Worm (Caenorhabditis elegans) whole organism, L3 larva: ENCODE data around the gene nra-4.

ENCODE experiments used
- aly-2 ChIP-seq: fragments of 150-350 bp; optimal IDR thresholded peaks from 2 replicates; lab custom pipeline; 2014; ENCODE audit warnings: missing biosample characterization, missing genetic modification characterization
- ceh-16 ChIP-seq: sonication (generic microtip); optimal IDR thresholded peaks from 2 replicates; lab custom pipeline; 2017; ENCODE audit warnings: missing biosample characterization, missing genetic modification characterization
- ceh-28 ChIP-seq: fragments of 150-350 bp; optimal IDR thresholded peaks from 2 replicates; lab custom pipeline; 2014; ENCODE audit warnings: missing biosample characterization, missing genetic modification reagents, missing genetic modification characterization
- ceh-9 ChIP-seq: sonication (generic microtip); optimal IDR thresholded peaks from 2 replicates; lab custom pipeline; 2018; ENCODE audit warnings: missing biosample characterization, missing genetic modification characterization
- elt-2 ChIP-seq: sonication (generic microtip); optimal IDR thresholded peaks from 2 replicates; lab custom pipeline; 2016; ENCODE audit warnings: missing genetic modification reagents, mild to moderate bottlenecking, missing genetic modification characterization, missing compliant biosample characterization
- fos-1 ChIP-seq: fragments of 150-350 bp; optimal IDR thresholded peaks from 2 replicates; lab custom pipeline; 2014; ENCODE audit warnings: missing biosample characterization, missing genetic modification characterization
- mdl-1 ChIP-seq: fragments of 150-350 bp; optimal IDR thresholded peaks from 2 replicates; lab custom pipeline; 2014; ENCODE audit warnings: missing biosample characterization, missing genetic modification characterization
- nfya-1 ChIP-seq: sonication (generic microtip); optimal IDR thresholded peaks from 2 replicates; lab custom pipeline; 2017; ENCODE audit warnings: missing genetic modification characterization, mild to moderate bottlenecking, missing compliant biosample characterization, antibody characterized with exemption, moderate library complexity; ENCODE audit not compliant: insufficient read depth
- nhr-11 ChIP-seq: fragments of 150-350 bp; optimal IDR thresholded peaks from 2 replicates; lab custom pipeline; 2014; ENCODE audit warnings: missing biosample characterization, missing genetic modification characterization
- nhr-12 ChIP-seq: fragments of 150-350 bp; optimal IDR thresholded peaks from 2 replicates; lab custom pipeline; 2014; ENCODE audit warnings: missing biosample characterization, missing genetic modification characterization
- nhr-77 ChIP-seq: fragments of 150-350 bp; optimal IDR thresholded peaks from 2 replicates; lab custom pipeline; 2014; ENCODE audit warnings: missing biosample characterization, missing genetic modification characterization
- pqm-1 ChIP-seq: fragments of 150-350 bp; optimal IDR thresholded peaks from 2 replicates; lab custom pipeline; 2017; ENCODE audit warnings: missing biosample characterization, missing genetic modification characterization, inconsistent platforms
- sea-2 ChIP-seq: fragments of 150-350 bp; sonication (generic microtip); optimal IDR thresholded peaks from 4 replicates; lab custom pipeline; 2014; ENCODE audit warnings: missing biosample characterization, missing genetic modification reagents, missing genetic modification characterization
- unc-62 ChIP-seq: fragments of 150-350 bp; sonication (generic microtip); optimal IDR thresholded peaks from 4 replicates; lab custom pipeline; 2014; ENCODE audit warnings: missing biosample characterization, missing genetic modification reagents, missing genetic modification characterization

- TF ChIP-seq fos-1 (no peak), elt-2 (tag; lab: Kevin White, UChicago) (peak; percentile 57), ceh-16 (tag; lab: Kevin White, UChicago) (no peak), ceh-28 (tag; lab: Kevin White, UChicago) (no peak), nhr-11 (tag; lab: Kevin White, UChicago) (no peak), mdl-1 (tag; lab: Kevin White, UChicago) (no peak), nfya-1 (no peak), nhr-77 (tag; lab: Kevin White, UChicago) (no peak), unc-62 (GFP tag; lab: Kevin White, UChicago) (no peak), ceh-9 (tag; lab: Kevin White, UChicago) (no peak), sea-2 (no peak), aly-2 (no peak), nhr-12 (tag; lab: Kevin White, UChicago) (no peak), pqm-1 (tag; lab: Kevin White, UChicago) (no peak)
These were observed 42.5 kb downstream of the nra-4 start for ce11 chrV:1005877-1006276.
